Fruit fly (Drosophila melanogaster): ENCODE measurements around the gene CG32808.

CG32808 gene

dm6 chrX:1517618-1518017 lies 48.0 kb upstream of the CG32808 start (continued):
- TF ChIP-seq vfl (GFP tag; optimal IDR thresholded peaks at IDR 0.05) (peak; percentile 5), CG11093 (GFP tag; IDR thresholded peaks at IDR 0.05) (no peak), gce (GFP tag; IDR thresholded peaks at IDR 0.05) (no peak), tna (GFP tag; IDR thresholded peaks at IDR 0.05; ENCODE audit: partially characterized antibody) (peak; percentile 77), Side (GFP tag; optimal IDR thresholded peaks at IDR 0.05) (peak; percentile 3), bab2 (GFP tag; optimal IDR thresholded peaks at IDR 0.05) (peak; percentile 31), fd102C (GFP tag; optimal IDR thresholded peaks at IDR 0.05) (no peak), CG6175 (GFP tag; IDR thresholded peaks at IDR 0.05) (no peak), CG9932 (GFP tag; IDR thresholded peaks at IDR 0.05) (peak; percentile 80), fd64A (GFP tag; optimal IDR thresholded peaks at IDR 0.05) (no peak), Dad (GFP tag; optimal IDR thresholded peaks at IDR 0.05) (peak; percentile 25), sisA (GFP tag; IDR thresholded peaks at IDR 0.05) (no peak), CG14710 (tag; optimal IDR thresholded peaks at IDR 0.05) (no peak), CG15479 (GFP tag; optimal IDR thresholded peaks at IDR 0.05) (no peak), psq (GFP tag; optimal IDR thresholded peaks at IDR 0.05) (no peak), CG2120 (GFP tag; optimal IDR thresholded peaks at IDR 0.05) (peak; percentile 62), mirr (GFP tag; optimal IDR thresholded peaks at IDR 0.05) (peak; percentile 29), CG30403 (GFP tag; optimal IDR thresholded peaks at IDR 0.05) (peak; percentile 56), HmgZ (tag; optimal IDR thresholded peaks at IDR 0.05) (peak; percentile 26), CG4424 (GFP tag; optimal IDR thresholded peaks at IDR 0.05) (peak; percentile 23), Poxn (GFP tag; IDR thresholded peaks at IDR 0.05) (no peak), CG11398 (GFP tag; optimal IDR thresholded peaks at IDR 0.05) (no peak), CG10462 (GFP tag; optimal IDR thresholded peaks at IDR 0.05) (peak; percentile 90), Doc3 (GFP tag; IDR thresholded peaks at IDR 0.05; ENCODE audit: partially characterized antibody) (peak; percentile 93), CG7839 (tag; optimal IDR thresholded peaks at IDR 0.05) (peak; percentile 24), CG7963 (GFP tag; IDR thresholded peaks at IDR 0.05; ENCODE audit: partially characterized antibody) (peak; percentile 76), exex (tag; optimal IDR thresholded peaks at IDR 0.05) (no peak), CG12769 (tag; optimal IDR thresholded peaks at IDR 0.05) (peak; percentile 95), danr (GFP tag; IDR thresholded peaks at IDR 0.05) (no peak), her (GFP tag; optimal IDR thresholded peaks at IDR 0.05) (peak; percentile 62), lmd (GFP tag; IDR thresholded peaks at IDR 0.05) (peak; percentile 53; the same call in 1 of the 2 replicates), sr (GFP tag; IDR thresholded peaks at IDR 0.05) (no peak), org-1 (GFP tag; optimal IDR thresholded peaks at IDR 0.05) (no peak), CG9797 (GFP tag; optimal IDR thresholded peaks at IDR 0.05) (peak; percentile 10), CG7786 (GFP tag; optimal IDR thresholded peaks at IDR 0.05) (peak; percentile 1), chn (GFP tag; optimal IDR thresholded peaks at IDR 0.05) (peak; percentile 29), CG3995 (GFP tag; optimal IDR thresholded peaks at IDR 0.05) (no peak), crol (GFP tag; IDR thresholded peaks at IDR 0.05) (peak; percentile 40; the same call in 1 of the 2 replicates), CG17328 (GFP tag; IDR thresholded peaks at IDR 0.05) (peak; percentile 14; the same call in 1 of the 2 replicates), CG10366 (GFP tag; IDR thresholded peaks at IDR 0.05) (peak; percentile 37; the same call in 1 of the 2 replicates), sna (GFP tag; IDR thresholded peaks at IDR 0.05; ENCODE audit: partially characterized antibody) (peak; percentile 96), CG12236 (GFP tag; optimal IDR thresholded peaks at IDR 0.05) (no peak), CG2678 (tag; optimal IDR thresholded peaks at IDR 0.05) (peak; percentile 36), CG18262 (tag; optimal IDR thresholded peaks at IDR 0.05) (peak; percentile 29), dati (GFP tag; IDR thresholded peaks at IDR 0.05) (no peak), bsh (GFP tag; optimal IDR thresholded peaks at IDR 0.05) (peak in 1 of 2 experiments; percentile 25), sug (tag; optimal IDR thresholded peaks at IDR 0.05) (peak; percentile 49), Atf-2 (GFP tag; optimal IDR thresholded peaks at IDR 0.05) (peak; percentile 5), Max (GFP tag; optimal IDR thresholded peaks at IDR 0.05) (no peak), Atf6 (GFP tag; IDR thresholded peaks at IDR 0.05) (peak; percentile 63), Ssrp (tag; optimal IDR thresholded peaks at IDR 0.05) (peak; percentile 2), dpn (GFP tag; optimal IDR thresholded peaks at IDR 0.05) (peak; percentile 36 to 45)
